Worm (Caenorhabditis elegans) whole organism, mixed stage, embryonic: ENCODE data around the gene hrpu-1.

Experiments
- ces-1 ChIP-seq: fragments of 150-350 bp; optimal IDR thresholded peaks from 2 replicates; lab custom pipeline; 2014; ENCODE audit warnings: missing biosample characterization, missing genetic modification reagents, missing genetic modification characterization
- flh-1 ChIP-seq: fragments of 200-800 bp; sonication (Bioruptor generic); optimal IDR thresholded peaks from 2 replicates; lab custom pipeline; 2018; ENCODE audit warnings: mild to moderate bottlenecking, missing genetic modification characterization, moderate library complexity, missing compliant biosample characterization
- lin-13 ChIP-seq: fragments of 150-350 bp; optimal IDR thresholded peaks from 2 replicates; lab custom pipeline; 2014; ENCODE audit warnings: missing biosample characterization, missing genetic modification characterization
- nhr-2 ChIP-seq: fragments of 150-350 bp; optimal IDR thresholded peaks from 2 replicates; lab custom pipeline; 2014; ENCODE audit warnings: missing biosample characterization, missing genetic modification characterization
- nhr-28 ChIP-seq: fragments of 150-350 bp; optimal IDR thresholded peaks from 2 replicates; lab custom pipeline; 2014; ENCODE audit warnings: missing biosample characterization, missing genetic modification characterization
- nhr-76 ChIP-seq: sonication (generic microtip); optimal IDR thresholded peaks from 2 replicates; lab custom pipeline; 2017; ENCODE audit warnings: missing biosample characterization, missing genetic modification characterization
- snpc-4 ChIP-seq: fragments of 150-350 bp; optimal IDR thresholded peaks from 2 replicates; lab custom pipeline; 2014; ENCODE audit warnings: missing biosample characterization, missing genetic modification characterization
- sptf-1 ChIP-seq: sonication (generic microtip); optimal IDR thresholded peaks from 2 replicates; lab custom pipeline; 2017; ENCODE audit warnings: mild to moderate bottlenecking, missing genetic modification characterization, moderate library complexity, missing compliant biosample characterization
- unc-62 ChIP-seq: fragments of 150-350 bp; optimal IDR thresholded peaks from 2 replicates; lab custom pipeline; 2014; ENCODE audit warnings: missing biosample characterization, missing genetic modification reagents, missing genetic modification characterization
- zip-8 ChIP-seq: fragments of 150-350 bp; optimal IDR thresholded peaks from 2 replicates; lab custom pipeline; 2014; ENCODE audit warnings: missing biosample characterization, missing genetic modification characterization
- ztf-11 ChIP-seq: fragments of 150-350 bp; optimal IDR thresholded peaks from 2 replicates; lab custom pipeline; 2014; ENCODE audit warnings: missing biosample characterization, missing genetic modification characterization

DNA sequence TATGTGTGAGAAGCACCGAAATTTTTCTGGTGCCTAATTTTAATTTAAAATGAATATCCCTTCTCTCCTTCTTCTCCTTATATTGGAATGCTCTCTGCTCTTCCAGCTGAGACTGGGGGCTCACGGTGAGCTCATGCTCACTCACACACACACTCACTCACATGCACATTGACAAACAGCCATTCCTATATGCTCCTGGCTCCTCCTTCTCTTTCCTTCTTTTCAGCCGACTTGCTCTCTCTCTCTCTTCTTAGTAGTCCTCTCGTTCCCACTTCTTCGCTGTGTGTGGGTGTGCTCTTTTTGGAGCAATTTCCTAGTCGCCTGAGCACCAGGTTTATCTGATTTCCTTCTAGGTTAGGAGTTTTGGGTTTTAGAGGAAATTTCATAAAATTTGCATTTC lies 18.5 kb upstream of the hrpu-1 start:
- TF ChIP-seq snpc-4 (tag; lab: Kevin White, UChicago) = no peak
- no peak for TF ChIP-seq nhr-76
- no peak for TF ChIP-seq ztf-11 (tag; lab: Kevin White, UChicago)
- TF ChIP-seq nhr-28 (tag; lab: Kevin White, UChicago) = no peak
- TF ChIP-seq zip-8 (tag; lab: Kevin White, UChicago) = no peak
- no peak for TF ChIP-seq nhr-2
- TF ChIP-seq sptf-1 = no peak
- TF ChIP-seq ces-1 (GFP tag; lab: Kevin White, UChicago) = peak; percentile 61
- no peak for TF ChIP-seq flh-1 (GFP tag; lab: Kevin White, UChicago)
- no peak for TF ChIP-seq unc-62 (GFP tag; lab: Kevin White, UChicago)
- TF ChIP-seq lin-13 (tag; lab: Kevin White, UChicago) = no peak
